Worm (Caenorhabditis elegans): ENCODE data around the gene cdc-14.
"Not testable (repeated sequence)": the region's sequence is repeated elsewhere in the genome, so short reads cannot be mapped to it uniquely, and the experiment has no call there.

The cdc-14 gene

DNA sequence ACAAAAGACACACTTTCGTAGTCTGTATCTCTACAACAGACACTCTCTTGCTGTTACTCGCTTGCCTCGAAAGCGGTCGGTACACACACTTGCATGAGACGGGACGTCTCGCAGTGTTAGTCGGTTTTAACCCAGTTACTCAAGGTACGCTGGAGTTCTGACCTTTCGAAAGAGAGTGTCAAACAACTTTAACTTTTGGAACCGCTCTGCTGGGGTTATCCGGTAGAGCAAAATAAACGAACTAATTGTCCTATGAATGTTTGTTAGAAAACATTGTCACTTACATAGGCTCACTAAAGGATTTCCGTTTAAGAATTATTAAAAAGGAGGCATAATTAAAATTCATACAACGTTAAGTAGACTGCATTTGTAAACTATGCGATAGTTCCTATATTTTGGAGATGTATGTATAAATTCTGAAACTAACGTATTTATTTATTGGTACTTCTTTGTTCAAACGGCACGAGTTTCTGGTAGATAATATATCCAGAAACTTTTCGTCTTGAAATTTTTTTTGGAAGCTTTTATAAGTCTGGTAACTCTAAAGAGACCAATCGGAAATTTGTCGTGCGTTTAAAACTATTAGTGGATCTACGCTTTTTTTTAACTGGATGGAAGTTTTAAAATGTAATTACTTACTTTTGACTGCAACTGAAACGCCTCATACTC, 49.6 kb downstream of the cdc-14 start (continued):
- TF ChIP-seq ztf-4 (tag; optimal IDR thresholded peaks at IDR 0.05) (peak; percentile 99), nhr-77 (tag; optimal IDR thresholded peaks at IDR 0.05) (peak; percentile 65), nhr-21 (tag; optimal IDR thresholded peaks at IDR 0.05) (peak; percentile 99), lin-39 (tag; optimal IDR thresholded peaks at IDR 0.05) (peak; percentile 91), lin-13 (GFP tag; optimal IDR thresholded peaks at IDR 0.05) (peak; percentile 98), nhr-25 (tag; optimal IDR thresholded peaks at IDR 0.05) (peak; percentile 97), lsy-2 (tag; optimal IDR thresholded peaks at IDR 0.05) (peak; percentile 94 to 97), alr-1 (tag; optimal IDR thresholded peaks at IDR 0.05) (no peak), skn-1 (tag; optimal IDR thresholded peaks at IDR 0.05) (peak; percentile 92), blmp-1 (tag; optimal IDR thresholded peaks at IDR 0.05; ENCODE audit: insufficient read depth) (peak; percentile 90), ztf-1 (GFP tag; conservative IDR thresholded peaks at IDR 0.05) (no peak), unc-62 (GFP tag; optimal IDR thresholded peaks at IDR 0.05) (peak; percentile 86), sma-9 (GFP tag; optimal IDR thresholded peaks at IDR 0.05) (peak; percentile 99), sma-9 (tag; optimal IDR thresholded peaks at IDR 0.05) (peak; percentile 73), nhr-237 (tag; optimal IDR thresholded peaks at IDR 0.05) (peak; percentile 88), ZK546.5 (tag; optimal IDR thresholded peaks at IDR 0.05) (peak; percentile 58), egl-27 (tag; optimal IDR thresholded peaks at IDR 0.05) (peak; percentile 99), nhr-10 (tag; optimal IDR thresholded peaks at IDR 0.05) (peak; percentile 95), R02D3.7 (tag; optimal IDR thresholded peaks at IDR 0.05) (peak; percentile 80), ceh-82 (tag; optimal IDR thresholded peaks at IDR 0.05) (peak; percentile 87), nhr-6 (tag; optimal IDR thresholded peaks at IDR 0.05) (peak; percentile 98), unc-55 (GFP tag; optimal IDR thresholded peaks at IDR 0.05) (peak; percentile 99), nhr-11 (tag; optimal IDR thresholded peaks at IDR 0.05) (peak; percentile 81)

- no peak for TF ChIP-seq crh-2 (tag; optimal IDR thresholded peaks at IDR 0.05)
- no peak for TF ChIP-seq unc-39 (tag; optimal IDR thresholded peaks at IDR 0.05)
- TF ChIP-seq nhr-6 (tag; optimal IDR thresholded peaks at IDR 0.05), result no peak
- TF ChIP-seq unc-55 (GFP tag; optimal IDR thresholded peaks at IDR 0.05), result no peak
- no peak for TF ChIP-seq nhr-237 (tag; optimal IDR thresholded peaks at IDR 0.05)
- TF ChIP-seq nhr-21 (tag; optimal IDR thresholded peaks at IDR 0.05), result no peak
- TF ChIP-seq mbf-1 (tag; optimal IDR thresholded peaks at IDR 0.05), result no peak
- TF ChIP-seq lin-11 (tag; optimal IDR thresholded peaks at IDR 0.05), result no peak
- no peak for TF ChIP-seq mab-5 (tag; optimal IDR thresholded peaks at IDR 0.05)
- TF ChIP-seq lsy-2 (tag; optimal IDR thresholded peaks at IDR 0.05), result no peak
- no peak for TF ChIP-seq ztf-1 (GFP tag; conservative IDR thresholded peaks at IDR 0.05)
- no peak for TF ChIP-seq nhr-12 (tag; optimal IDR thresholded peaks at IDR 0.05)
- TF ChIP-seq ztf-4 (tag; optimal IDR thresholded peaks at IDR 0.05), result no peak
- no peak for TF ChIP-seq F13H6.1 (tag; optimal IDR thresholded peaks at IDR 0.05)
- no peak for TF ChIP-seq nhr-77 (tag; optimal IDR thresholded peaks at IDR 0.05)
Measured at ce11 chrII:5541685-5542084, 51.5 kb downstream of the cdc-14 start, which contains the start of gene C17C3.24. C17C3.24 (minus strand) TSS chrII:5541785.

DNA sequence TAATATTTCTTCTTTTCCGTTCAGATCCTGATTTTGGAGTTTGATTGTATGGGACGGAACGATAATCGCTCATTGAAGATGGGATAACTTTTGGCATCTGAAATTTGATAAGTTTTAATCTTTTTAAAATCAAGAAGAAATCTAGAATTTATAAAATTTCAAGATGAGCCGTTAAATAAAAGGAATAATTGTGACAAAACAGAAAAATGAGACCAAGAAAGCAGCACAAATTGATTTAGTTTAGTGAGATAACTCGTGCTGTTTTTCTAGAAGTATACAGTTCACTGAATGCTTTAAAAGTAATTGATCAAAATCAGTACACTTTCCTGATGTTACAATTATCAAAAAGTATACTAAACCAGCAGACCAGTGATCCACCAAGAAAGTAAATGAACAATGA, 53.1 kb downstream of the cdc-14 start, which contains the start of gene hlh-27:
Gene hlh-27, minus strand, starts transcription at position 101 of the 400 bp plus-strand sequence.
- TF ChIP-seq ceh-16 (tag; optimal IDR thresholded peaks at IDR 0.05); ama-1 (optimal IDR thresholded peaks at IDR 0.05); ztf-1 (GFP tag; conservative IDR thresholded peaks at IDR 0.05): not testable (repeated sequence)

Measured in whole organism, L2 larva.